Fruit fly (Drosophila melanogaster): ENCODE results near the gene GstD1.
A peak's percentile ranks its signal among the peaks of the same experiment; 100 is the strongest.

The GstD1 gene

dm6 chr3R:12367464-12367863 is 1.6 kb downstream of the GstD1 start, which contains the start of gene GstD9:
TSS of gene GstD9 (minus strand) at chr3R:12367564.
- TF ChIP-seq foxo (GFP tag; optimal IDR thresholded peaks at IDR 0.05) (no peak), CG9705 (GFP tag; optimal IDR thresholded peaks at IDR 0.05) (no peak), Dfd (GFP tag; optimal IDR thresholded peaks at IDR 0.05) (no peak), OdsH (GFP tag; optimal IDR thresholded peaks at IDR 0.05) (no peak)

dm6 chr3R:12365887-12366286 is 3.2 kb downstream of the GstD1 start:
- TF ChIP-seq dmrt93B (GFP tag; optimal IDR thresholded peaks at IDR 0.05), result no peak
- TF ChIP-seq ey (GFP tag; optimal IDR thresholded peaks at IDR 0.05), result no peak
- TF ChIP-seq woc (GFP tag; optimal IDR thresholded peaks at IDR 0.05), result no peak
- no peak for TF ChIP-seq rgr (GFP tag; optimal IDR thresholded peaks at IDR 0.05)
- no peak for TF ChIP-seq CrebA (GFP tag; optimal IDR thresholded peaks at IDR 0.05; ENCODE audit: borderline replicate concordance)
- TF ChIP-seq Hnf4 (GFP tag; optimal IDR thresholded peaks at IDR 0.05), result no peak
- no peak for TF ChIP-seq HLH106 (tag; optimal IDR thresholded peaks at IDR 0.05)
- TF ChIP-seq tai (GFP tag; optimal IDR thresholded peaks at IDR 0.05), result no peak

dm6 chr3R:12365264-12365840 is 3.7 kb downstream of the GstD1 start, which contains the start of gene GstD10:
TSS of gene GstD10 (minus strand) at chr3R:12365735.
- TF ChIP-seq Hr78 (GFP tag; optimal IDR thresholded peaks at IDR 0.05) (no peak), lola (GFP tag; optimal IDR thresholded peaks at IDR 0.05) (no peak), N (GFP tag; optimal IDR thresholded peaks at IDR 0.05) (no peak), Mio (GFP tag; optimal IDR thresholded peaks at IDR 0.05) (no peak), h (GFP tag; optimal IDR thresholded peaks at IDR 0.05) (no peak), dl (GFP tag; optimal IDR thresholded peaks at IDR 0.05; ENCODE audit: insufficient read depth in 1 of 2, partially characterized antibody in 2 of 2) (no peak)

dm6 chr3R:12364580-12364979 is 4.5 kb downstream of the GstD1 start, which contains the start of gene Tim17a1:
TSS of gene Tim17a1 (minus strand) at chr3R:12364680.
- TF ChIP-seq rgr (GFP tag; optimal IDR thresholded peaks at IDR 0.05) (no peak), Hr78 (GFP tag; optimal IDR thresholded peaks at IDR 0.05) (no peak), CG9705 (GFP tag; optimal IDR thresholded peaks at IDR 0.05) (no peak)

dm6 chr3R:12363544-12363943 is 5.5 kb downstream of the GstD1 start:
- TF ChIP-seq Rel (GFP tag; optimal IDR thresholded peaks at IDR 0.05) (no peak), Rel (tag; optimal IDR thresholded peaks at IDR 0.05) (peak; percentile 3), fru (GFP tag; optimal IDR thresholded peaks at IDR 0.05) (no peak)

- no peak for TF ChIP-seq Myc (optimal IDR thresholded peaks at IDR 0.05)
- TF ChIP-seq OdsH (GFP tag; optimal IDR thresholded peaks at IDR 0.05), result no peak
- no peak for TF ChIP-seq tai (GFP tag; optimal IDR thresholded peaks at IDR 0.05)
- no peak for TF ChIP-seq usp (GFP tag; optimal IDR thresholded peaks at IDR 0.05)
- TF ChIP-seq GATAd (GFP tag; optimal IDR thresholded peaks at IDR 0.05), result no peak
- TF ChIP-seq sage (GFP tag; optimal IDR thresholded peaks at IDR 0.05), result no peak
- TF ChIP-seq psq (GFP tag; optimal IDR thresholded peaks at IDR 0.05), result no peak
- no peak for TF ChIP-seq foxo (GFP tag; optimal IDR thresholded peaks at IDR 0.05)
- no peak for TF ChIP-seq dsf (GFP tag; optimal IDR thresholded peaks at IDR 0.05; ENCODE audit: borderline replicate concordance)
- TF ChIP-seq Dif (GFP tag; optimal IDR thresholded peaks at IDR 0.05; ENCODE audit: partially characterized antibody), result no peak
- no peak for TF ChIP-seq CrebA (GFP tag; optimal IDR thresholded peaks at IDR 0.05; ENCODE audit: borderline replicate concordance)
- no peak for TF ChIP-seq CG32264 (GFP tag; optimal IDR thresholded peaks at IDR 0.05)
- no peak for TF ChIP-seq woc (GFP tag; optimal IDR thresholded peaks at IDR 0.05)
- no peak for TF ChIP-seq N (GFP tag; optimal IDR thresholded peaks at IDR 0.05)
Observed at dm6 chr3R:12361962-12362497, 7.0 kb downstream of the GstD1 start.

All from whole organism, wandering third instar larva.